Fruit fly (Drosophila melanogaster) whole organism, embryonic: ENCODE data around the gene CG15153.

ENCODE experiments used
- B-H2 ChIP-seq: fragments of 200-800 bp; sonication (Bioruptor generic); optimal IDR thresholded peaks from 2 replicates; lab custom pipeline; 2018; ENCODE audit warnings: missing biosample characterization, mild to moderate bottlenecking, missing genetic modification characterization
- CG11085 ChIP-seq: fragments of 200-800 bp; sonication (Bioruptor generic); IDR thresholded peaks from 2 replicates; pipeline ENCODE4 v1.3.6; 2022; ENCODE audit warnings: missing biosample characterization, missing genetic modification characterization
- CG11398 ChIP-seq: fragments of 200-800 bp; sonication (Bioruptor generic); optimal IDR thresholded peaks from 2 replicates; lab custom pipeline; 2016; ENCODE audit warnings: missing biosample characterization, missing genetic modification characterization
- CG12299 ChIP-seq: fragments of 200-800 bp; sonication (Bioruptor generic); optimal IDR thresholded peaks from 2 replicates; lab custom pipeline; 2018; ENCODE audit warnings: missing biosample characterization, mild to moderate bottlenecking, missing genetic modification characterization
- CG14860 ChIP-seq: fragments of 200-800 bp; sonication (Bioruptor generic); IDR thresholded peaks from 3 replicates; pipeline ENCODE4 v1.3.6; 2022; ENCODE audit warnings: missing biosample characterization, missing genetic modification characterization; ENCODE audit not compliant: partially characterized antibody
- CG15601 ChIP-seq: fragments of 200-800 bp; sonication (Bioruptor generic); optimal IDR thresholded peaks from 3 replicates; lab custom pipeline; 2019; ENCODE audit warnings: missing biosample characterization, mild to moderate bottlenecking, missing genetic modification characterization, moderate library complexity
- CG1647 ChIP-seq: fragments of 200-800 bp; sonication (Bioruptor generic); optimal IDR thresholded peaks from 3 replicates; lab custom pipeline; 2016; ENCODE audit warnings: missing biosample characterization, missing genetic modification characterization
- CG17328 ChIP-seq: fragments of 200-800 bp; sonication (Bioruptor generic); IDR thresholded peaks from 2 replicates; pipeline ENCODE4 v1.3.6; 2022; ENCODE audit warnings: missing biosample characterization, missing genetic modification characterization
- CG17829 ChIP-seq: fragments of 200-800 bp; optimal IDR thresholded peaks from 2 replicates; lab custom pipeline; 2019; ENCODE audit warnings: missing biosample characterization, mild to moderate bottlenecking, missing genetic modification characterization, moderate library complexity
- CG18764 ChIP-seq: fragments of 200-800 bp; sonication (Bioruptor generic); optimal IDR thresholded peaks from 3 replicates; lab custom pipeline; 2016; ENCODE audit warnings: missing biosample characterization, missing genetic modification characterization
- CG2875 ChIP-seq: fragments of 200-800 bp; sonication (Bioruptor generic); optimal IDR thresholded peaks from 2 replicates; lab custom pipeline; 2017; ENCODE audit warnings: missing biosample characterization, mild to moderate bottlenecking, missing genetic modification characterization, missing genetic modification reagents
- CG3995 ChIP-seq: fragments of 200-800 bp; sonication (Bioruptor generic); optimal IDR thresholded peaks from 3 replicates; lab custom pipeline; 2016; ENCODE audit warnings: missing biosample characterization, missing genetic modification characterization
- CG4730 ChIP-seq: fragments of 200-800 bp; sonication (Bioruptor generic); IDR thresholded peaks from 2 replicates; pipeline ENCODE4 v1.3.6; 2022; ENCODE audit warnings: missing biosample characterization, missing genetic modification characterization
- CG5953 ChIP-seq: fragments of 200-800 bp; sonication (Bioruptor generic); IDR thresholded peaks from 2 replicates; pipeline ENCODE4 v1.3.6; 2022; ENCODE audit warnings: missing biosample characterization, missing genetic modification characterization
- CG6254 ChIP-seq: fragments of 200-800 bp; sonication (Bioruptor generic); optimal IDR thresholded peaks from 3 replicates; lab custom pipeline; 2017; ENCODE audit warnings: mild to moderate bottlenecking, missing biosample characterization, missing genetic modification reagents, missing genetic modification characterization
- CG7963 ChIP-seq: fragments of 200-800 bp; sonication (Bioruptor generic); IDR thresholded peaks from 3 replicates; pipeline ENCODE4 v1.3.6; 2022; ENCODE audit warnings: missing biosample characterization, missing genetic modification characterization; ENCODE audit not compliant: partially characterized antibody
- CG9437 ChIP-seq: fragments of 200-800 bp; sonication (Bioruptor generic); optimal IDR thresholded peaks from 2 replicates; lab custom pipeline; 2018; ENCODE audit warnings: missing biosample characterization, mild to moderate bottlenecking, missing genetic modification characterization
- Dip3 ChIP-seq: fragments of 200-800 bp; sonication (Bioruptor generic); optimal IDR thresholded peaks from 3 replicates; lab custom pipeline; 2016; ENCODE audit warnings: missing biosample characterization, missing genetic modification characterization
- Doc2 ChIP-seq: fragments of 200-800 bp; sonication (Bioruptor generic); IDR thresholded peaks from 2 replicates; pipeline ENCODE4 v1.3.6; 2022; ENCODE audit warnings: missing biosample characterization, missing genetic modification characterization
- ERR ChIP-seq: fragments of 200-800 bp; sonication (Bioruptor generic); optimal IDR thresholded peaks from 2 replicates; lab custom pipeline; 2016; ENCODE audit warnings: missing biosample characterization, missing genetic modification characterization
- Gsc ChIP-seq: fragments of 200-800 bp; sonication (Bioruptor generic); IDR thresholded peaks from 2 replicates; pipeline ENCODE4 v1.3.6; 2022; ENCODE audit warnings: missing biosample characterization, missing genetic modification characterization
- HLH3B ChIP-seq: fragments of 200-800 bp; sonication (Bioruptor generic); IDR thresholded peaks from 2 replicates; pipeline ENCODE4 v1.3.6; 2022; ENCODE audit warnings: missing biosample characterization, missing genetic modification characterization
- Hmx ChIP-seq: fragments of 200-800 bp; sonication (Bioruptor generic); optimal IDR thresholded peaks from 2 replicates; lab custom pipeline; 2016; ENCODE audit warnings: missing biosample characterization, missing genetic modification characterization
- Hr51 ChIP-seq, 2 experiments: fragments of 200-800 bp; sonication (Bioruptor generic); optimal IDR thresholded peaks; 2 replicates in 1 of 2; 3 replicates in 1 of 2; lab custom pipeline; 2016 to 2018; ENCODE audit warnings: missing biosample characterization in 2 of 2, missing genetic modification characterization in 2 of 2, mild to moderate bottlenecking in 1 of 2, moderate library complexity in 1 of 2
- Kr ChIP-seq: fragments of 200-800 bp; sonication (Bioruptor generic); optimal IDR thresholded peaks from 2 replicates; lab custom pipeline; 2017; ENCODE audit warnings: missing biosample characterization, mild to moderate bottlenecking, missing genetic modification characterization
- MESR4 ChIP-seq: fragments of 200-800 bp; sonication (Bioruptor generic); optimal IDR thresholded peaks from 2 replicates; lab custom pipeline; 2018; ENCODE audit warnings: missing biosample characterization, mild to moderate bottlenecking, missing genetic modification characterization, moderate library complexity
- Mrtf ChIP-seq: fragments of 200-800 bp; sonication (Bioruptor generic); IDR thresholded peaks from 3 replicates; pipeline ENCODE4 v1.3.6; 2022; ENCODE audit warnings: missing biosample characterization, missing genetic modification characterization
- Myb ChIP-seq: fragments of 200-800 bp; sonication (Bioruptor generic); optimal IDR thresholded peaks from 2 replicates; lab custom pipeline; 2016; ENCODE audit warnings: missing biosample characterization, missing genetic modification characterization
- NC2β ChIP-seq: fragments of 200-800 bp; sonication (Bioruptor generic); optimal IDR thresholded peaks from 2 replicates; lab custom pipeline; 2016; ENCODE audit warnings: missing biosample characterization, missing genetic modification characterization
- Nf-YA ChIP-seq: fragments of 200-800 bp; sonication (Bioruptor generic); IDR thresholded peaks from 2 replicates; pipeline ENCODE4 v1.3.6; 2022; ENCODE audit warnings: missing biosample characterization, missing genetic modification characterization
- Sox100B ChIP-seq: fragments of 200-800 bp; sonication (Bioruptor generic); optimal IDR thresholded peaks from 3 replicates; lab custom pipeline; 2018; ENCODE audit warnings: missing biosample characterization, mild to moderate bottlenecking, missing genetic modification characterization
- Xbp1 ChIP-seq: fragments of 200-800 bp; sonication (Bioruptor generic); optimal IDR thresholded peaks from 3 replicates; lab custom pipeline; 2016; ENCODE audit warnings: missing biosample characterization, mild to moderate bottlenecking, missing genetic modification characterization
- Xrp1 ChIP-seq: fragments of 200-800 bp; sonication (Bioruptor generic); IDR thresholded peaks from 2 replicates; pipeline ENCODE4 v1.3.6; 2022; ENCODE audit warnings: missing biosample characterization, missing genetic modification characterization
- crol ChIP-seq: fragments of 200-800 bp; sonication (Bioruptor generic); IDR thresholded peaks from 2 replicates; pipeline ENCODE4 v1.3.6; 2022; ENCODE audit warnings: missing biosample characterization, missing genetic modification characterization
- dmrt99B ChIP-seq: fragments of 200-800 bp; sonication (Bioruptor generic); optimal IDR thresholded peaks from 2 replicates; lab custom pipeline; 2018; ENCODE audit warnings: missing biosample characterization, mild to moderate bottlenecking, missing genetic modification characterization, moderate library complexity
- en ChIP-seq: fragments of 200-800 bp; sonication (Bioruptor generic); optimal IDR thresholded peaks from 2 replicates; lab custom pipeline; 2016; ENCODE audit warnings: missing biosample characterization, missing genetic modification characterization
- fd102C ChIP-seq: fragments of 200-800 bp; sonication (Bioruptor generic); optimal IDR thresholded peaks from 2 replicates; lab custom pipeline; 2018; ENCODE audit warnings: missing biosample characterization, mild to moderate bottlenecking, missing genetic modification characterization, moderate library complexity
- fd64A ChIP-seq: fragments of 200-800 bp; sonication (Bioruptor generic); optimal IDR thresholded peaks from 3 replicates; lab custom pipeline; 2018; ENCODE audit warnings: missing biosample characterization, mild to moderate bottlenecking, missing genetic modification characterization
- gro ChIP-seq: fragments of 200-800 bp; sonication (Bioruptor generic); optimal IDR thresholded peaks from 2 replicates; lab custom pipeline; 2016; ENCODE audit warnings: missing biosample characterization, missing genetic modification characterization
- luna ChIP-seq: fragments of 200-800 bp; sonication (Bioruptor generic); optimal IDR thresholded peaks from 2 replicates; lab custom pipeline; 2016; ENCODE audit warnings: missing biosample characterization, missing genetic modification characterization
- oc ChIP-seq: fragments of 200-800 bp; sonication (Bioruptor generic); optimal IDR thresholded peaks from 2 replicates; lab custom pipeline; 2018; ENCODE audit warnings: missing biosample characterization, mild to moderate bottlenecking, missing genetic modification characterization, moderate library complexity
- p53 ChIP-seq: fragments of 200-800 bp; sonication (Bioruptor generic); optimal IDR thresholded peaks from 2 replicates; lab custom pipeline; 2016; ENCODE audit warnings: missing biosample characterization, missing genetic modification characterization
- phol ChIP-seq: fragments of 200-800 bp; sonication (Bioruptor generic); optimal IDR thresholded peaks from 3 replicates; lab custom pipeline; 2018; ENCODE audit warnings: missing biosample characterization, mild to moderate bottlenecking, missing genetic modification characterization, moderate library complexity
- pita ChIP-seq: fragments of 200-800 bp; sonication (Bioruptor generic); optimal IDR thresholded peaks from 2 replicates; lab custom pipeline; 2017; ENCODE audit warnings: missing biosample characterization, mild to moderate bottlenecking, missing genetic modification characterization
- prd ChIP-seq, 3 experiments: fragments of >200 bp in 2 of 3; fragments of 200-800 bp in 1 of 3; sonication (Bioruptor generic) in 1 of 3; optimal IDR thresholded peaks in 2 of 3; IDR thresholded peaks in 1 of 3; 2 replicates in 2 of 3; 3 replicates in 1 of 3; pipeline versions ENCODE4 v1.3.6 to Lab custom; 2017 to 2022; ENCODE audit warnings: missing biosample characterization in 1 of 3, missing genetic modification characterization in 1 of 3
- psq ChIP-seq: fragments of 200-800 bp; sonication (Bioruptor generic); optimal IDR thresholded peaks from 2 replicates; lab custom pipeline; 2017; ENCODE audit warnings: missing biosample characterization, missing genetic modification characterization
- ro ChIP-seq: fragments of 200-800 bp; sonication (Bioruptor generic); IDR thresholded peaks from 2 replicates; pipeline ENCODE4 v1.3.6; 2022; ENCODE audit warnings: missing biosample characterization, missing genetic modification characterization
- run ChIP-seq: fragments of 200-800 bp; sonication (Bioruptor generic); optimal IDR thresholded peaks from 3 replicates; lab custom pipeline; 2018; ENCODE audit warnings: missing biosample characterization, mild to moderate bottlenecking, missing genetic modification characterization
- sd ChIP-seq: fragments of 200-800 bp; sonication (Bioruptor generic); optimal IDR thresholded peaks from 3 replicates; lab custom pipeline; 2018; ENCODE audit warnings: missing biosample characterization, mild to moderate bottlenecking, missing genetic modification characterization, moderate library complexity
- slbo ChIP-seq: fragments of 200-800 bp; sonication (Bioruptor generic); IDR thresholded peaks from 2 replicates; pipeline ENCODE4 v1.3.6; 2022; ENCODE audit warnings: missing biosample characterization, missing genetic modification characterization
- yki ChIP-seq: fragments of >200 bp; optimal IDR thresholded peaks from 3 replicates; lab custom pipeline; 2018
- zf30C ChIP-seq: fragments of 200-800 bp; sonication (Bioruptor generic); optimal IDR thresholded peaks from 3 replicates; lab custom pipeline; 2018; ENCODE audit warnings: missing biosample characterization, mild to moderate bottlenecking, missing genetic modification characterization

CG15153 gene

DNA sequence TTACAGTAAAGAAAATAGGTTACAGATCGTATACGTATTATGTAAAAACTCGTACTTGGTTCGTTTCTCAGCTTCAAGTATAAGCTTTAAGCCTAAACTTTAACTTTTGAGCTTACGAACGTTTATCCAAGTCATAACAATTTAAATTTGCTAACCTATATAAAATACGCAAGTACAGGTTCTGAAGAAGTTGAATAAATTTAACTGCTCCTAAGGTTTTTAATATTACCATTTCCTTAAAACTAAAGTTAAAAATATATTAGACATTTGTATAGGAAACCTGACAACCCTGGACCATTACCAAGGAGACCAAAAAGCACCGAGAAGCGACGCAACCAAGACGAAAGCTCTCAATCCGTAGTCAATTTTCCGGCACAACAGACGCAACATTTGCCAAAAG lies 27.6 kb upstream of the CG15153 start, which contains the start of gene CG5758 (continued):
- TF ChIP-seq Kr (GFP tag; lab: Kevin White, UChicago) (no peak), pita (peak; percentile 19), ro (GFP tag; lab: Robert Waterston, UW) (no peak), CG1647 (no peak), CG11398 (GFP tag; lab: Kevin White, UChicago) (no peak), Nf-YA (GFP tag; lab: Robert Waterston, UW) (no peak), fd64A (GFP tag; lab: Kevin White, UChicago) (no peak), slbo (GFP tag; lab: Robert Waterston, UW) (peak; percentile 40), oc (no peak), yki (lab: Kevin White, UChicago) (no peak), CG6254 (no peak), Mrtf (GFP tag; lab: Robert Waterston, UW) (no peak), CG18764 (GFP tag; lab: Kevin White, UChicago) (no peak), crol (GFP tag; lab: Robert Waterston, UW) (no peak), Doc2 (no peak), gro (GFP tag; lab: Kevin White, UChicago) (peak; percentile 38), CG14860 (GFP tag; lab: Robert Waterston, UW) (no peak), luna (GFP tag; lab: Kevin White, UChicago) (no peak), phol (no peak), CG17829 (tag; lab: Kevin White, UChicago) (no peak), HLH3B (GFP tag; lab: Robert Waterston, UW) (no peak), Hmx (GFP tag; lab: Kevin White, UChicago) (no peak), prd (optimal IDR thresholded peaks at IDR 0.05; lab: Kevin White, UChicago) (no peak), prd (GFP tag; IDR thresholded peaks at IDR 0.05; lab: Robert Waterston, UW) (no peak), CG12299 (tag; lab: Kevin White, UChicago) (peak; percentile 30), run (tag; lab: Kevin White, UChicago) (no peak), Xbp1 (GFP tag; lab: Kevin White, UChicago) (no peak), NC2β (no peak), CG5953 (no peak), Gsc (GFP tag; lab: Robert Waterston, UW) (no peak), psq (GFP tag; lab: Kevin White, UChicago) (no peak), CG7963 (GFP tag; lab: Robert Waterston, UW) (no peak), fd102C (GFP tag; lab: Kevin White, UChicago) (no peak), CG17328 (GFP tag; lab: Robert Waterston, UW) (no peak), CG3995 (GFP tag; lab: Kevin White, UChicago) (no peak), sd (no peak), MESR4 (GFP tag; lab: Kevin White, UChicago) (no peak), p53 (GFP tag; lab: Kevin White, UChicago) (no peak), Dip3 (no peak), zf30C (GFP tag; lab: Kevin White, UChicago) (no peak), Sox100B (no peak), CG9437 (GFP tag; lab: Kevin White, UChicago) (peak; percentile 24), CG15601 (tag; lab: Kevin White, UChicago) (no peak), CG4730 (no peak), CG2875 (GFP tag; lab: Kevin White, UChicago) (no peak), Myb (GFP tag; lab: Kevin White, UChicago) (peak; percentile 25), en (GFP tag; lab: Kevin White, UChicago) (no peak), ERR (GFP tag; lab: Kevin White, UChicago) (no peak), CG11085 (GFP tag; lab: Robert Waterston, UW) (no peak), B-H2 (peak; percentile 31), Hr51 (GFP tag; optimal IDR thresholded peaks at IDR 0.05; lab: Kevin White, UChicago) (peak in 1 of 2 experiments; percentile 57), dmrt99B (no peak), Xrp1 (no peak)
